Worm (Caenorhabditis elegans) whole organism, L1 larva: Measurements from ENCODE around the gene nas-13.

Experiments
- C04F5.9 ChIP-seq: sonication (generic microtip); optimal IDR thresholded peaks from 2 replicates; lab custom pipeline; 2016; ENCODE audit warnings: missing genetic modification characterization, missing compliant biosample characterization
- C34B4.2 ChIP-seq: sonication (generic microtip); optimal IDR thresholded peaks from 2 replicates; lab custom pipeline; 2017; ENCODE audit warnings: mild to moderate bottlenecking, missing genetic modification characterization, missing compliant biosample characterization
- aha-1 ChIP-seq: fragments of 150-350 bp; optimal IDR thresholded peaks from 2 replicates; lab custom pipeline; 2014; ENCODE audit warnings: missing biosample characterization, missing genetic modification characterization
- alr-1 ChIP-seq: fragments of 200-800 bp; sonication (Bioruptor generic); optimal IDR thresholded peaks from 2 replicates; lab custom pipeline; 2018; ENCODE audit warnings: borderline replicate concordance, mild to moderate bottlenecking, missing genetic modification characterization, missing compliant biosample characterization
- aly-2 ChIP-seq: fragments of 150-350 bp; optimal IDR thresholded peaks from 2 replicates; lab custom pipeline; 2014; ENCODE audit warnings: missing biosample characterization, missing genetic modification characterization
- ama-1 ChIP-seq: fragments of 150-350 bp; optimal IDR thresholded peaks from 2 replicates; lab custom pipeline; 2014
- ceh-8 ChIP-seq: fragments of 200-800 bp; sonication (Bioruptor generic); optimal IDR thresholded peaks from 2 replicates; lab custom pipeline; 2018; ENCODE audit warnings: mild to moderate bottlenecking, missing genetic modification characterization, moderate library complexity, missing compliant biosample characterization
- ceh-82 ChIP-seq, 3 experiments: fragments of 150-350 bp in 1 of 3; sonication (generic microtip) in 2 of 3; optimal IDR thresholded peaks; 2 replicates each; lab custom pipeline; 2014 to 2017; ENCODE audit warnings: missing biosample characterization in 3 of 3, missing genetic modification characterization in 3 of 3
- ceh-88 ChIP-seq: fragments of 200-800 bp; sonication (Bioruptor generic); IDR thresholded peaks from 2 replicates; pipeline ENCODE4 v1.3.6; 2022; ENCODE audit warnings: missing genetic modification characterization, missing compliant biosample characterization
- ceh-90 ChIP-seq: sonication (generic microtip); optimal IDR thresholded peaks from 2 replicates; lab custom pipeline; 2016; ENCODE audit warnings: missing genetic modification characterization, missing compliant biosample characterization
- ces-1 ChIP-seq: fragments of 150-350 bp; optimal IDR thresholded peaks from 2 replicates; lab custom pipeline; 2014; ENCODE audit warnings: missing biosample characterization, missing genetic modification reagents, missing genetic modification characterization
- dsc-1 ChIP-seq: sonication (generic microtip); optimal IDR thresholded peaks from 2 replicates; lab custom pipeline; 2016; ENCODE audit warnings: mild to moderate bottlenecking, missing genetic modification characterization, missing compliant biosample characterization
- egl-27 ChIP-seq, 2 experiments: fragments of 150-350 bp in 1 of 2; sonication (generic microtip); optimal IDR thresholded peaks; 3 replicates each; lab custom pipeline; 2017 to 2018; ENCODE audit warnings: missing biosample characterization in 2 of 2, missing genetic modification characterization in 2 of 2, missing genetic modification reagents in 2 of 2
- elt-2 ChIP-seq: sonication (generic microtip); optimal IDR thresholded peaks from 2 replicates; lab custom pipeline; 2016; ENCODE audit warnings: missing genetic modification characterization, mild to moderate bottlenecking, inconsistent platforms, missing compliant biosample characterization, missing genetic modification reagents
- elt-3 ChIP-seq, 6 experiments: fragments of 150-350 bp in 1 of 6; sonication (generic microtip); optimal IDR thresholded peaks; 2 replicates each; lab custom pipeline; 2017 to 2018; ENCODE audit warnings: missing biosample characterization in 6 of 6, missing genetic modification characterization in 6 of 6, inconsistent platforms in 1 of 6
- ets-5 ChIP-seq: fragments of 200-800 bp; sonication (Bioruptor generic); IDR thresholded peaks from 2 replicates; pipeline ENCODE4 v1.3.6; 2022; ENCODE audit warnings: missing genetic modification characterization, missing compliant biosample characterization
- fkh-10 ChIP-seq: sonication (generic microtip); optimal IDR thresholded peaks from 2 replicates; lab custom pipeline; 2017; ENCODE audit warnings: missing biosample characterization, missing genetic modification reagents, missing genetic modification characterization
- hlh-4 ChIP-seq: sonication (generic microtip); optimal IDR thresholded peaks from 2 replicates; lab custom pipeline; 2016; ENCODE audit warnings: mild to moderate bottlenecking, missing genetic modification characterization, missing compliant biosample characterization
- isw-1 ChIP-seq: fragments of 200-800 bp; sonication (Bioruptor generic); IDR thresholded peaks from 2 replicates; pipeline ENCODE4 v1.3.6; 2022; ENCODE audit warnings: missing genetic modification characterization, missing compliant biosample characterization
- jun-1 ChIP-seq: fragments of 150-350 bp; optimal IDR thresholded peaks from 2 replicates; lab custom pipeline; 2014; ENCODE audit warnings: missing biosample characterization, missing genetic modification reagents, missing genetic modification characterization
- lin-13 ChIP-seq: fragments of 150-350 bp; optimal IDR thresholded peaks from 2 replicates; lab custom pipeline; 2014; ENCODE audit warnings: missing biosample characterization, missing genetic modification reagents, missing genetic modification characterization
- lin-14 ChIP-seq: fragments of 200-800 bp; sonication (Bioruptor generic); optimal IDR thresholded peaks from 2 replicates; lab custom pipeline; 2018; ENCODE audit warnings: mild to moderate bottlenecking, missing genetic modification characterization, moderate library complexity, missing compliant biosample characterization
- lin-15B ChIP-seq: fragments of 150-350 bp; sonication (generic microtip); optimal IDR thresholded peaks from 3 replicates; lab custom pipeline; 2014; ENCODE audit warnings: missing biosample characterization, missing genetic modification characterization
- lin-35 ChIP-seq, 2 experiments: fragments of 150-350 bp; optimal IDR thresholded peaks; 2 replicates each; lab custom pipeline; 2014; ENCODE audit warnings: missing biosample characterization in 2 of 2, missing genetic modification characterization in 2 of 2, missing genetic modification reagents in 2 of 2
- lsy-2 ChIP-seq, 2 experiments: fragments of 150-350 bp; optimal IDR thresholded peaks; 2 replicates each; lab custom pipeline; 2014; ENCODE audit warnings: missing biosample characterization in 2 of 2, missing genetic modification characterization in 2 of 2
- mdl-1 ChIP-seq, 2 experiments: fragments of 150-350 bp; optimal IDR thresholded peaks; 2 replicates each; lab custom pipeline; 2014 to 2017; ENCODE audit warnings: missing biosample characterization in 2 of 2, missing genetic modification characterization in 2 of 2, inconsistent platforms in 1 of 2
- nhr-12 ChIP-seq: sonication (generic microtip); optimal IDR thresholded peaks from 2 replicates; lab custom pipeline; 2017; ENCODE audit warnings: missing biosample characterization, missing genetic modification characterization
- nhr-19 ChIP-seq: fragments of 200-800 bp; sonication (Bioruptor generic); conservative IDR thresholded peaks from 2 replicates; pipeline ENCODE4 v1.3.6; 2022; ENCODE audit warnings: missing genetic modification characterization, missing compliant biosample characterization
- nhr-237 ChIP-seq: fragments of 150-350 bp; optimal IDR thresholded peaks from 2 replicates; lab custom pipeline; 2014; ENCODE audit warnings: missing biosample characterization, missing genetic modification characterization
- nhr-28 ChIP-seq: fragments of 150-350 bp; optimal IDR thresholded peaks from 2 replicates; lab custom pipeline; 2014; ENCODE audit warnings: missing biosample characterization, missing genetic modification characterization
- nhr-47 ChIP-seq: sonication (generic microtip); optimal IDR thresholded peaks from 2 replicates; lab custom pipeline; 2016; ENCODE audit warnings: mild to moderate bottlenecking, missing genetic modification characterization, moderate library complexity, missing compliant biosample characterization
- nhr-71 ChIP-seq: sonication (generic microtip); optimal IDR thresholded peaks from 2 replicates; lab custom pipeline; 2016; ENCODE audit warnings: mild to moderate bottlenecking, missing genetic modification characterization, moderate library complexity, missing compliant biosample characterization
- nhr-76 ChIP-seq: sonication (generic microtip); optimal IDR thresholded peaks from 2 replicates; lab custom pipeline; 2017; ENCODE audit warnings: missing biosample characterization, missing genetic modification characterization
- nhr-77 ChIP-seq: fragments of 150-350 bp; optimal IDR thresholded peaks from 2 replicates; lab custom pipeline; 2014; ENCODE audit warnings: missing biosample characterization, missing genetic modification characterization
- nhr-84 ChIP-seq: sonication (generic microtip); optimal IDR thresholded peaks from 2 replicates; lab custom pipeline; 2017; ENCODE audit warnings: missing biosample characterization, missing genetic modification characterization
- nhr-85 ChIP-seq: sonication (generic microtip); peaks from one replicate; lab custom pipeline; 2016; ENCODE audit warnings: missing genetic modification characterization, inconsistent platforms, missing compliant biosample characterization
- nhr-90 ChIP-seq: sonication (generic microtip); optimal IDR thresholded peaks from 2 replicates; lab custom pipeline; 2016; ENCODE audit warnings: mild to moderate bottlenecking, missing genetic modification characterization, missing compliant biosample characterization; ENCODE audit not compliant: poor library complexity
- pag-3 ChIP-seq: sonication (generic microtip); optimal IDR thresholded peaks from 2 replicates; lab custom pipeline; 2017; ENCODE audit warnings: missing genetic modification characterization, mild to moderate bottlenecking, missing compliant biosample characterization, antibody characterized with exemption, borderline replicate concordance; ENCODE audit not compliant: insufficient read depth
- pax-3 ChIP-seq: fragments of 200-800 bp; sonication (Bioruptor generic); optimal IDR thresholded peaks from 2 replicates; lab custom pipeline; 2018; ENCODE audit warnings: mild to moderate bottlenecking, missing genetic modification characterization, moderate library complexity, missing compliant biosample characterization
- rnt-1 ChIP-seq: sonication (generic microtip); optimal IDR thresholded peaks from 2 replicates; lab custom pipeline; 2016; ENCODE audit warnings: mild to moderate bottlenecking, missing genetic modification characterization, moderate library complexity, missing compliant biosample characterization
- skn-1 ChIP-seq: fragments of 150-350 bp; optimal IDR thresholded peaks from 2 replicates; lab custom pipeline; 2014; ENCODE audit warnings: missing biosample characterization, missing genetic modification characterization
- snpc-4 ChIP-seq: fragments of 150-350 bp; optimal IDR thresholded peaks from 2 replicates; lab custom pipeline; 2014; ENCODE audit warnings: missing biosample characterization, missing genetic modification characterization
- snu-23 ChIP-seq: sonication (generic microtip); optimal IDR thresholded peaks from 2 replicates; lab custom pipeline; 2016; ENCODE audit warnings: missing genetic modification characterization, missing compliant biosample characterization
- sptf-1 ChIP-seq: fragments of 150-350 bp; optimal IDR thresholded peaks from 2 replicates; lab custom pipeline; 2014; ENCODE audit warnings: missing biosample characterization, missing genetic modification characterization
- sup-37 ChIP-seq: fragments of 200-800 bp; sonication (Bioruptor generic); optimal IDR thresholded peaks from 2 replicates; lab custom pipeline; 2018; ENCODE audit warnings: mild to moderate bottlenecking, missing genetic modification characterization, missing compliant biosample characterization
- swsn-7 ChIP-seq: sonication (generic microtip); optimal IDR thresholded peaks from 2 replicates; lab custom pipeline; 2016; ENCODE audit warnings: missing genetic modification characterization, missing compliant biosample characterization
- tbx-2 ChIP-seq: sonication (generic microtip); optimal IDR thresholded peaks from 2 replicates; lab custom pipeline; 2016; ENCODE audit warnings: missing genetic modification characterization, missing compliant biosample characterization
- tlp-1 ChIP-seq: fragments of 150-350 bp; optimal IDR thresholded peaks from 2 replicates; lab custom pipeline; 2014; ENCODE audit warnings: missing biosample characterization, missing genetic modification characterization
- unc-130 ChIP-seq: fragments of 150-350 bp; optimal IDR thresholded peaks from 2 replicates; lab custom pipeline; 2017; ENCODE audit warnings: missing biosample characterization, missing genetic modification characterization, inconsistent platforms
- unc-86 ChIP-seq: sonication (generic microtip); optimal IDR thresholded peaks from 2 replicates; lab custom pipeline; 2016; ENCODE audit warnings: missing genetic modification characterization, missing compliant biosample characterization
- unc-98 ChIP-seq: fragments of 200-800 bp; sonication (Bioruptor generic); IDR thresholded peaks from 2 replicates; pipeline ENCODE4 v1.3.6; 2022; ENCODE audit warnings: missing genetic modification characterization, missing compliant biosample characterization
- zip-4 ChIP-seq: fragments of 200-800 bp; sonication (Bioruptor generic); optimal IDR thresholded peaks from 2 replicates; lab custom pipeline; 2018; ENCODE audit warnings: mild to moderate bottlenecking, missing genetic modification characterization, moderate library complexity, missing compliant biosample characterization
- ztf-11 ChIP-seq, 2 experiments: sonication (generic microtip); optimal IDR thresholded peaks; 2 replicates each; lab custom pipeline; 2016 to 2017; ENCODE audit warnings: missing genetic modification characterization in 2 of 2, missing biosample characterization in 1 of 2, missing compliant biosample characterization in 1 of 2

Gene nas-13

DNA sequence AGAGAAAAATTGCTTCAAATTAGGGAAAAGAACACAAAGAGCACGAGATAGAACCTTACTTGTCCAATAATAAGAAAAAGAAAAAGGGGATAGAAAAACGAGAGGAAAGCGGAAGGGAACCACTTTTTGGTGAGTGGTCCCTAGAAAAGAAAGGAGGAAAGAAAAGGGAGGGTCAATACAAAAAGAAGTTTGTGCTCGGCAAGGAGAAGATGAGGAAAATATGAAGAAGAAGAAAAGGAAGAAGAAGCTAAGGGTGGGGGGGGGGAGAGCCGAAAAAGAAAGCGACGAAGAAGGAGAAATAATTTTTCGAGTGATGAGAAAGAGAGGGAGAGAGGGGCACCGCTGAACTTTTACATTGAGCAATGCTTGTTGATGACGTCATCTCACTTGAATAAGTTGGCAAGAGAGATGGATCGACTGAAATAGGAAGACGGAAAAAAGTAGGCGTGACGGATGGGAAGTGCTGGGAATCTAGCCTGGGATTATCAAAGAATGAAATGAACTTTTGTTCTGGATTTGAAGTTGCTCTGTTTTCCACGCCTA, 42.2 kb downstream of the nas-13 start (continued):
- no peak for TF ChIP-seq unc-98 (GFP tag; lab: Robert Waterston, UW)
- TF ChIP-seq fkh-10 = peak; percentile 87
- TF ChIP-seq pag-3 = no peak
- no peak for TF ChIP-seq ces-1 (GFP tag; lab: Kevin White, UChicago)
- TF ChIP-seq nhr-90 = no peak
- no peak for TF ChIP-seq hlh-4 (tag; lab: Kevin White, UChicago)
- no peak for TF ChIP-seq jun-1 (tag; lab: Kevin White, UChicago)
- TF ChIP-seq ceh-82 (tag; optimal IDR thresholded peaks at IDR 0.05; lab: Kevin White, UChicago) = peak in 2 of 3 experiments; percentile 27
- no peak for TF ChIP-seq ama-1 (lab: Kevin White, UChicago)
- TF ChIP-seq nhr-76 (tag; lab: Kevin White, UChicago) = no peak
- no peak for TF ChIP-seq sptf-1 (tag; lab: Kevin White, UChicago)
- TF ChIP-seq elt-3 (tag; optimal IDR thresholded peaks at IDR 0.05; lab: Kevin White, UChicago) = no peak
- TF ChIP-seq nhr-71 (tag; lab: Kevin White, UChicago) = peak; percentile 72
- peak; percentile 20 for TF ChIP-seq ceh-8
- no peak for TF ChIP-seq lin-13 (GFP tag; lab: Kevin White, UChicago)
- TF ChIP-seq egl-27 (tag; optimal IDR thresholded peaks at IDR 0.05; lab: Kevin White, UChicago) = no peak
- TF ChIP-seq C04F5.9 (tag; lab: Kevin White, UChicago) = no peak
- no peak for TF ChIP-seq nhr-237
- no peak for TF ChIP-seq ceh-90
- no peak for TF ChIP-seq zip-4 (GFP tag; lab: Kevin White, UChicago)
- TF ChIP-seq rnt-1 = no peak
- TF ChIP-seq nhr-84 (tag; lab: Kevin White, UChicago) = no peak
- peak; percentile 61 for TF ChIP-seq nhr-47 (tag; lab: Kevin White, UChicago)
- TF ChIP-seq ztf-11 (tag; optimal IDR thresholded peaks at IDR 0.05; lab: Kevin White, UChicago) = no peak
- TF ChIP-seq nhr-12 (tag; lab: Kevin White, UChicago) = no peak
- TF ChIP-seq nhr-19 (GFP tag; lab: Robert Waterston, UW) = peak; percentile 38
- TF ChIP-seq snpc-4 (tag; lab: Kevin White, UChicago) = no peak
- no peak for TF ChIP-seq aly-2 (tag; lab: Kevin White, UChicago)
- TF ChIP-seq ceh-88 (GFP tag; lab: Robert Waterston, UW) = no peak
- peak; percentile 20 to 44 for TF ChIP-seq lsy-2 (tag; optimal IDR thresholded peaks at IDR 0.05; lab: Kevin White, UChicago)
- peak; percentile 74 for TF ChIP-seq unc-86 (tag; lab: Kevin White, UChicago)
- no peak for TF ChIP-seq ets-5 (GFP tag; lab: Robert Waterston, UW)
- TF ChIP-seq nhr-85 (tag; lab: Kevin White, UChicago) = no peak
- TF ChIP-seq sup-37 (GFP tag; lab: Kevin White, UChicago) = no peak
- peak; percentile 54 for TF ChIP-seq swsn-7 (tag; lab: Kevin White, UChicago)
- TF ChIP-seq pax-3 = no peak
- TF ChIP-seq unc-130 (tag; lab: Kevin White, UChicago) = no peak
- no peak for TF ChIP-seq skn-1
- peak; percentile 22; the same call in 1 of the 2 replicates for TF ChIP-seq isw-1 (GFP tag; lab: Robert Waterston, UW)
- TF ChIP-seq lin-35 (GFP tag; optimal IDR thresholded peaks at IDR 0.05; lab: Kevin White, UChicago) = peak in 1 of 2 experiments; percentile 16
- no peak for TF ChIP-seq C34B4.2 (tag; lab: Kevin White, UChicago)
- no peak for TF ChIP-seq alr-1 (tag; lab: Kevin White, UChicago)
- TF ChIP-seq snu-23 (GFP tag; lab: Kevin White, UChicago) = peak; percentile 26
- TF ChIP-seq mdl-1 (tag; optimal IDR thresholded peaks at IDR 0.05; lab: Kevin White, UChicago) = no peak
- TF ChIP-seq tbx-2 (tag; lab: Kevin White, UChicago) = peak; percentile 60
- no peak for TF ChIP-seq aha-1 (tag; lab: Kevin White, UChicago)
- TF ChIP-seq dsc-1 (tag; lab: Kevin White, UChicago) = no peak
- TF ChIP-seq elt-2 = no peak
- peak; percentile 94 for TF ChIP-seq lin-14
- TF ChIP-seq lin-15B (tag; lab: Kevin White, UChicago) = no peak
- TF ChIP-seq nhr-77 (tag; lab: Kevin White, UChicago) = no peak
- TF ChIP-seq tlp-1 (tag; lab: Kevin White, UChicago) = no peak
- no peak for TF ChIP-seq nhr-28 (tag; lab: Kevin White, UChicago)
